Fruit fly (Drosophila melanogaster) whole organism, embryonic: ENCODE data around the gene Gr97a.

ENCODE experiments used
- CG10209 ChIP-seq: fragments of 200-800 bp; sonication (Bioruptor generic); optimal IDR thresholded peaks from 3 replicates; lab custom pipeline; 2017; ENCODE audit warnings: missing biosample characterization, mild to moderate bottlenecking, missing genetic modification characterization, missing genetic modification reagents
- CG10321 ChIP-seq: fragments of 200-800 bp; sonication (Bioruptor generic); IDR thresholded peaks from 2 replicates; pipeline ENCODE4 v1.3.6; 2022; ENCODE audit warnings: missing biosample characterization, missing genetic modification characterization
- CG11695 ChIP-seq: fragments of 200-800 bp; sonication (Bioruptor generic); IDR thresholded peaks from 3 replicates; pipeline ENCODE4 v1.3.6; 2022; ENCODE audit warnings: missing biosample characterization, missing genetic modification characterization
- CG12104 ChIP-seq: fragments of 200-800 bp; sonication (Bioruptor generic); optimal IDR thresholded peaks from 3 replicates; lab custom pipeline; 2016; ENCODE audit warnings: missing biosample characterization, missing genetic modification characterization
- CG1233 ChIP-seq: fragments of 200-800 bp; sonication (Bioruptor generic); optimal IDR thresholded peaks from 4 replicates; lab custom pipeline; 2018; ENCODE audit warnings: missing biosample characterization, mild to moderate bottlenecking, missing genetic modification characterization
- CG12769 ChIP-seq: fragments of 200-800 bp; sonication (Bioruptor generic); optimal IDR thresholded peaks from 2 replicates; lab custom pipeline; 2019; ENCODE audit warnings: missing biosample characterization, mild to moderate bottlenecking, missing genetic modification characterization, moderate library complexity
- CG13894 ChIP-seq: fragments of 200-800 bp; sonication (Bioruptor generic); optimal IDR thresholded peaks from 3 replicates; lab custom pipeline; 2018; ENCODE audit warnings: missing biosample characterization, mild to moderate bottlenecking, missing genetic modification characterization, moderate library complexity
- CG14667 ChIP-seq: fragments of 200-800 bp; sonication (Bioruptor generic); IDR thresholded peaks from 2 replicates; pipeline ENCODE4 v1.3.6; 2022; ENCODE audit warnings: missing biosample characterization, missing genetic modification characterization
- CG17359 ChIP-seq: fragments of 200-800 bp; sonication (Bioruptor generic); optimal IDR thresholded peaks from 3 replicates; lab custom pipeline; 2018; ENCODE audit warnings: missing biosample characterization, mild to moderate bottlenecking, missing genetic modification characterization, moderate library complexity
- CG32767 ChIP-seq: fragments of 200-800 bp; sonication (Bioruptor generic); IDR thresholded peaks from 2 replicates; pipeline ENCODE4 v1.3.6; 2022; ENCODE audit warnings: missing biosample characterization, missing genetic modification characterization
- CG6654 ChIP-seq: fragments of 200-800 bp; sonication (Bioruptor generic); optimal IDR thresholded peaks from 2 replicates; lab custom pipeline; 2017; ENCODE audit warnings: missing biosample characterization, mild to moderate bottlenecking, missing genetic modification characterization
- CG6689 ChIP-seq: fragments of 200-800 bp; sonication (Bioruptor generic); IDR thresholded peaks from 2 replicates; pipeline ENCODE4 v1.3.6; 2022; ENCODE audit warnings: missing biosample characterization, missing genetic modification characterization
- CG6791 ChIP-seq: fragments of 200-800 bp; sonication (Bioruptor generic); IDR thresholded peaks from 3 replicates; pipeline ENCODE4 v1.3.6; 2022; ENCODE audit warnings: missing biosample characterization, missing genetic modification characterization; ENCODE audit not compliant: partially characterized antibody
- CG7745 ChIP-seq: fragments of 200-800 bp; sonication (Bioruptor generic); optimal IDR thresholded peaks from 2 replicates; lab custom pipeline; 2018; ENCODE audit warnings: missing biosample characterization, mild to moderate bottlenecking, missing genetic modification characterization, moderate library complexity
- D19B ChIP-seq: fragments of 200-800 bp; sonication (Bioruptor generic); optimal IDR thresholded peaks from 2 replicates; lab custom pipeline; 2017; ENCODE audit warnings: missing biosample characterization, mild to moderate bottlenecking, missing genetic modification characterization
- Dbx ChIP-seq: fragments of 200-800 bp; sonication (Bioruptor generic); IDR thresholded peaks from 3 replicates; pipeline ENCODE4 v1.3.6; 2022; ENCODE audit warnings: missing biosample characterization, missing genetic modification characterization
- Dek ChIP-seq: fragments of 200-800 bp; sonication (Bioruptor generic); optimal IDR thresholded peaks from 3 replicates; lab custom pipeline; 2019; ENCODE audit warnings: missing biosample characterization, mild to moderate bottlenecking, missing genetic modification characterization, moderate library complexity
- Drgx ChIP-seq: fragments of 200-800 bp; sonication (Bioruptor generic); IDR thresholded peaks from 2 replicates; pipeline ENCODE4 v1.3.6; 2022; ENCODE audit warnings: missing biosample characterization, missing genetic modification characterization
- Fer1 ChIP-seq: fragments of 200-800 bp; sonication (Bioruptor generic); optimal IDR thresholded peaks from 2 replicates; lab custom pipeline; 2017; ENCODE audit warnings: missing biosample characterization, mild to moderate bottlenecking, missing genetic modification characterization
- Fer3 ChIP-seq: fragments of 200-800 bp; sonication (Bioruptor generic); optimal IDR thresholded peaks from 2 replicates; lab custom pipeline; 2018; ENCODE audit warnings: missing biosample characterization, mild to moderate bottlenecking, missing genetic modification characterization, moderate library complexity
- HLH4C ChIP-seq: fragments of 200-800 bp; sonication (Bioruptor generic); IDR thresholded peaks from 3 replicates; pipeline ENCODE4 v1.3.6; 2022; ENCODE audit warnings: missing biosample characterization, missing genetic modification characterization; ENCODE audit not compliant: partially characterized antibody
- Hmr ChIP-seq: fragments of 200-800 bp; sonication (Bioruptor generic); optimal IDR thresholded peaks from 3 replicates; lab custom pipeline; 2017; ENCODE audit warnings: mild to moderate bottlenecking, missing biosample characterization, missing genetic modification reagents, missing genetic modification characterization
- NC2β ChIP-seq: fragments of 200-800 bp; sonication (Bioruptor generic); optimal IDR thresholded peaks from 2 replicates; lab custom pipeline; 2016; ENCODE audit warnings: missing biosample characterization, missing genetic modification characterization
- Nf-YB ChIP-seq: fragments of 200-800 bp; sonication (Bioruptor generic); optimal IDR thresholded peaks from 3 replicates; lab custom pipeline; 2019; ENCODE audit warnings: missing biosample characterization, mild to moderate bottlenecking, missing genetic modification characterization, moderate library complexity
- Spps ChIP-seq: fragments of 200-800 bp; sonication (Bioruptor generic); optimal IDR thresholded peaks from 2 replicates; lab custom pipeline; 2018; ENCODE audit warnings: missing biosample characterization, mild to moderate bottlenecking, missing genetic modification characterization
- Sry-β ChIP-seq: fragments of 200-800 bp; sonication (Bioruptor generic); optimal IDR thresholded peaks from 2 replicates; lab custom pipeline; 2018; ENCODE audit warnings: missing biosample characterization, mild to moderate bottlenecking, missing genetic modification characterization, moderate library complexity
- caup ChIP-seq: fragments of 200-800 bp; sonication (Bioruptor generic); optimal IDR thresholded peaks from 3 replicates; lab custom pipeline; 2017; ENCODE audit warnings: missing biosample characterization, mild to moderate bottlenecking, missing genetic modification characterization, moderate library complexity; ENCODE audit not compliant: severe bottlenecking
- chif ChIP-seq, 2 experiments: fragments of 200-800 bp; sonication (Bioruptor generic); optimal IDR thresholded peaks; 3 replicates each; lab custom pipeline; 2016; ENCODE audit warnings: missing biosample characterization in 2 of 2, missing genetic modification characterization in 2 of 2
- ci ChIP-seq: fragments of 200-800 bp; sonication (Bioruptor generic); IDR thresholded peaks from 3 replicates; pipeline ENCODE4 v1.3.6; 2022; ENCODE audit warnings: missing biosample characterization, missing genetic modification characterization
- emc ChIP-seq: fragments of 200-800 bp; sonication (Bioruptor generic); optimal IDR thresholded peaks from 2 replicates; lab custom pipeline; 2016; ENCODE audit warnings: missing biosample characterization, missing genetic modification characterization
- fu2 ChIP-seq: fragments of 200-800 bp; sonication (Bioruptor generic); optimal IDR thresholded peaks from 2 replicates; lab custom pipeline; 2016; ENCODE audit warnings: missing biosample characterization, missing genetic modification characterization
- hb ChIP-seq: fragments of 200-800 bp; sonication (Bioruptor generic); IDR thresholded peaks from 3 replicates; pipeline ENCODE4 v1.3.6; 2022; ENCODE audit warnings: missing biosample characterization, missing genetic modification characterization; ENCODE audit not compliant: partially characterized antibody
- lmd ChIP-seq: fragments of 200-800 bp; sonication (Bioruptor generic); IDR thresholded peaks from 2 replicates; pipeline ENCODE4 v1.3.6; 2022; ENCODE audit warnings: missing biosample characterization, missing genetic modification characterization
- mam ChIP-seq: fragments of 200-800 bp; sonication (Bioruptor generic); optimal IDR thresholded peaks from 3 replicates; lab custom pipeline; 2016; ENCODE audit warnings: missing biosample characterization, missing genetic modification characterization
- nau ChIP-seq: fragments of 200-800 bp; sonication (Bioruptor generic); optimal IDR thresholded peaks from 3 replicates; lab custom pipeline; 2017; ENCODE audit warnings: missing biosample characterization, mild to moderate bottlenecking, missing genetic modification characterization, missing genetic modification reagents
- nerfin-1 ChIP-seq: fragments of 200-800 bp; sonication (Bioruptor generic); optimal IDR thresholded peaks from 3 replicates; lab custom pipeline; 2019; ENCODE audit warnings: missing biosample characterization, mild to moderate bottlenecking, missing genetic modification characterization, moderate library complexity
- org-1 ChIP-seq: fragments of 200-800 bp; sonication (Bioruptor generic); optimal IDR thresholded peaks from 2 replicates; lab custom pipeline; 2017; ENCODE audit warnings: missing biosample characterization, missing genetic modification characterization
- p53 ChIP-seq: fragments of 200-800 bp; sonication (Bioruptor generic); optimal IDR thresholded peaks from 2 replicates; lab custom pipeline; 2016; ENCODE audit warnings: missing biosample characterization, missing genetic modification characterization
- pb ChIP-seq: fragments of 200-800 bp; sonication (Bioruptor generic); optimal IDR thresholded peaks from 3 replicates; lab custom pipeline; 2016; ENCODE audit warnings: missing biosample characterization, missing genetic modification characterization
- peb ChIP-seq: fragments of 200-800 bp; sonication (Bioruptor generic); IDR thresholded peaks from 2 replicates; pipeline ENCODE4 v1.3.6; 2022; ENCODE audit warnings: missing biosample characterization, missing genetic modification characterization
- pita ChIP-seq: fragments of 200-800 bp; sonication (Bioruptor generic); optimal IDR thresholded peaks from 2 replicates; lab custom pipeline; 2017; ENCODE audit warnings: missing biosample characterization, mild to moderate bottlenecking, missing genetic modification characterization
- row ChIP-seq: fragments of 200-800 bp; sonication (Bioruptor generic); IDR thresholded peaks from 3 replicates; pipeline ENCODE4 v1.3.6; 2022; ENCODE audit warnings: missing biosample characterization, missing genetic modification characterization
- sc ChIP-seq, 3 experiments: fragments of >200 bp in 2 of 3; fragments of 200-800 bp in 1 of 3; sonication (Bioruptor generic) in 1 of 3; optimal IDR thresholded peaks; 2 replicates in 2 of 3; 3 replicates in 1 of 3; lab custom pipeline; 2017; ENCODE audit warnings: mild to moderate bottlenecking in 1 of 3, missing biosample characterization in 1 of 3, missing genetic modification characterization in 1 of 3, missing genetic modification reagents in 1 of 3
- scrt ChIP-seq: fragments of 200-800 bp; sonication (Bioruptor generic); optimal IDR thresholded peaks from 2 replicates; lab custom pipeline; 2018; ENCODE audit warnings: missing biosample characterization, mild to moderate bottlenecking, missing genetic modification characterization, moderate library complexity
- sima ChIP-seq: fragments of 200-800 bp; sonication (Bioruptor generic); optimal IDR thresholded peaks from 2 replicates; lab custom pipeline; 2016; ENCODE audit warnings: missing biosample characterization, missing genetic modification characterization
- slbo ChIP-seq: fragments of 200-800 bp; sonication (Bioruptor generic); IDR thresholded peaks from 2 replicates; pipeline ENCODE4 v1.3.6; 2022; ENCODE audit warnings: missing biosample characterization, missing genetic modification characterization
- slou ChIP-seq: fragments of 200-800 bp; sonication (Bioruptor generic); optimal IDR thresholded peaks from 3 replicates; lab custom pipeline; 2016; ENCODE audit warnings: missing biosample characterization, missing genetic modification characterization
- ssp ChIP-seq: fragments of 200-800 bp; sonication (Bioruptor generic); IDR thresholded peaks from 2 replicates; pipeline ENCODE4 v1.3.6; 2022; ENCODE audit warnings: missing biosample characterization, missing genetic modification characterization
- tgo ChIP-seq: fragments of 200-800 bp; sonication (Bioruptor generic); IDR thresholded peaks from 3 replicates; pipeline ENCODE4 v1.3.6; 2022; ENCODE audit warnings: missing biosample characterization, missing genetic modification characterization
- yki ChIP-seq: fragments of >200 bp; optimal IDR thresholded peaks from 3 replicates; lab custom pipeline; 2018
- zen2 ChIP-seq: fragments of 200-800 bp; sonication (Bioruptor generic); IDR thresholded peaks from 3 replicates; pipeline ENCODE4 v1.3.6; 2022; ENCODE audit warnings: missing biosample characterization, missing genetic modification characterization; ENCODE audit not compliant: partially characterized antibody

Gene Gr97a

dm6 chr3R:26934523-26934922 is 31.8 kb downstream of the Gr97a start (continued):
- TF ChIP-seq slbo (GFP tag; lab: Robert Waterston, UW), result 0 out of 2 replicates have a peak, but pooled peaks have one; percentile 26
- TF ChIP-seq nau (GFP tag; lab: Kevin White, UChicago), result no peak
- no peak for TF ChIP-seq sc (optimal IDR thresholded peaks at IDR 0.05; lab: Kevin White, UChicago)
- no peak for TF ChIP-seq sc (GFP tag; optimal IDR thresholded peaks at IDR 0.05; lab: Kevin White, UChicago)
- TF ChIP-seq slou (GFP tag; lab: Kevin White, UChicago), result no peak
- no peak for TF ChIP-seq pb (GFP tag; lab: Kevin White, UChicago)
- TF ChIP-seq Drgx (GFP tag; lab: Robert Waterston, UW), result no peak
- TF ChIP-seq CG1233 (GFP tag; lab: Kevin White, UChicago), result peak; percentile 1
- no peak for TF ChIP-seq CG11695
- peak; percentile 12 for TF ChIP-seq Fer3 (tag; lab: Kevin White, UChicago)
- no peak for TF ChIP-seq sima (GFP tag; lab: Kevin White, UChicago)
- no peak for TF ChIP-seq peb
- no peak for TF ChIP-seq CG17359 (tag; lab: Kevin White, UChicago)
- no peak for TF ChIP-seq ci (GFP tag; lab: Robert Waterston, UW)
- TF ChIP-seq pita (GFP tag; lab: Kevin White, UChicago), result no peak
- TF ChIP-seq Sry-β, result no peak
- no peak for TF ChIP-seq tgo (GFP tag; lab: Robert Waterston, UW)
- TF ChIP-seq CG7745, result no peak
- TF ChIP-seq Hmr, result peak; percentile 18
- TF ChIP-seq p53 (GFP tag; lab: Kevin White, UChicago), result no peak
- no peak for TF ChIP-seq CG6791
- 0 out of 3 replicates have a peak, but pooled peaks have one; percentile 30 for TF ChIP-seq Dbx
- no peak for TF ChIP-seq CG14667 (GFP tag; lab: Robert Waterston, UW)
- no peak for TF ChIP-seq fu2 (GFP tag; lab: Kevin White, UChicago)
- no peak for TF ChIP-seq Dek (tag; lab: Kevin White, UChicago)
- no peak for TF ChIP-seq scrt
- TF ChIP-seq Nf-YB (GFP tag; lab: Kevin White, UChicago), result no peak
- no peak for TF ChIP-seq CG12104 (GFP tag; lab: Kevin White, UChicago)
- no peak for TF ChIP-seq CG6654 (GFP tag; lab: Kevin White, UChicago)
- TF ChIP-seq CG32767, result no peak
- no peak for TF ChIP-seq CG10209 (GFP tag; lab: Kevin White, UChicago)
- TF ChIP-seq org-1 (GFP tag; lab: Kevin White, UChicago), result no peak
- no peak for TF ChIP-seq chif (GFP tag; optimal IDR thresholded peaks at IDR 0.05; lab: Kevin White, UChicago)
- TF ChIP-seq lmd (GFP tag; lab: Robert Waterston, UW), result no peak
- TF ChIP-seq zen2 (GFP tag; lab: Robert Waterston, UW), result no peak
- no peak for TF ChIP-seq emc (GFP tag; lab: Kevin White, UChicago)
- no peak for TF ChIP-seq HLH4C (GFP tag; lab: Robert Waterston, UW)
- peak; percentile 53; the same call in 1 of the 2 replicates for TF ChIP-seq CG10321
- no peak for TF ChIP-seq D19B (GFP tag; lab: Kevin White, UChicago)
- TF ChIP-seq CG12769 (tag; lab: Kevin White, UChicago), result peak; percentile 54
- TF ChIP-seq NC2β (GFP tag; lab: Kevin White, UChicago), result no peak
- no peak for TF ChIP-seq mam (GFP tag; lab: Kevin White, UChicago)
- TF ChIP-seq Spps (tag; lab: Kevin White, UChicago), result no peak
- TF ChIP-seq CG13894 (tag; lab: Kevin White, UChicago), result peak; percentile 70
- TF ChIP-seq CG6689 (GFP tag; lab: Robert Waterston, UW), result no peak
- TF ChIP-seq yki (lab: Kevin White, UChicago), result no peak
- no peak for TF ChIP-seq hb (GFP tag; lab: Robert Waterston, UW)
- peak; percentile 30 for TF ChIP-seq Fer1 (GFP tag; lab: Kevin White, UChicago)
- no peak for TF ChIP-seq ssp (GFP tag; lab: Robert Waterston, UW)
- TF ChIP-seq row (GFP tag; lab: Robert Waterston, UW), result no peak
- peak; percentile 39 for TF ChIP-seq caup
- no peak for TF ChIP-seq nerfin-1 (tag; lab: Kevin White, UChicago)
